Fruit fly (Drosophila melanogaster): ENCODE data around the gene CG13144.
A peak's percentile ranks its signal among the peaks of the same experiment; 100 is the strongest.

CG13144 gene

dm6 chr2L:10504895-10505294, 13.6 kb upstream of the CG13144 start (continued):
- TF ChIP-seq woc (GFP tag; optimal IDR thresholded peaks at IDR 0.05) = no peak
- TF ChIP-seq CG9705 (GFP tag; optimal IDR thresholded peaks at IDR 0.05) = no peak
- TF ChIP-seq brk (GFP tag; optimal IDR thresholded peaks at IDR 0.05) = no peak

DNA sequence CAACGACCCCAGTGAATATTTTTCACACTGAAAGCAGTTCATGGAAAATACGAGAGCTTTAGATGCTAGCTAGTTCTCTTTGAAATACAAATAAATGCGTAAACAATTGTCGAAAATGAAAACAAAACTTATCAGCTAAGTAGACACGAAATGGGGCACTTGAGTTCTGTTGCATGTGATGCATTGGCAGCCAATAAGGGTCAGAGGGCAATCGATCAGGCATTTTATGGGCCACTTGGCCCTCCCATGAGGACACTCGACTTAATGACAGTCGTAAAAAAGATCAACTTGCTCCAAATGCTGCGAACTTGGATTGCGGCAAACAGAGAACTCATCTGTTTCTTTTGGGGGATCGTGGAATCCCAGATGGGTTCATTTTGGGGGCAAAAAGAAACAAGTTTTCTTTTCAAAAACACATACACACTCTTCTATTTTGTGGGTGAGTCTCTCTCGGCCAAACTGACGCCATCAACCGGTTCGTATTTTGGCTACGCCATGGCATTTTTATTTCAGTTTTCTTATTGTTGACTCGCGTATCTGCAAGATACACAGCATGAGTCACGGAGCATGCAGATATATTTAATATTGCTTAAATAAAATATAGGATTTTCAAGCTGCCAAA, 12.2 kb upstream of the CG13144 start:
- no peak for TF ChIP-seq dl (GFP tag; optimal IDR thresholded peaks at IDR 0.05; ENCODE audit: insufficient read depth in 1 of 2, partially characterized antibody in 2 of 2)
- TF ChIP-seq Dfd (GFP tag; optimal IDR thresholded peaks at IDR 0.05) = no peak
- TF ChIP-seq OdsH (GFP tag; optimal IDR thresholded peaks at IDR 0.05) = no peak
- TF ChIP-seq Abd-B (GFP tag; optimal IDR thresholded peaks at IDR 0.05) = no peak
- no peak for TF ChIP-seq Hr83 (GFP tag; optimal IDR thresholded peaks at IDR 0.05; ENCODE audit: poor library complexity, severe bottlenecking)
- no peak for TF ChIP-seq brk (GFP tag; optimal IDR thresholded peaks at IDR 0.05)
- TF ChIP-seq dmrt93B (GFP tag; optimal IDR thresholded peaks at IDR 0.05) = no peak
- TF ChIP-seq Myc (optimal IDR thresholded peaks at IDR 0.05) = no peak
- TF ChIP-seq Mio (GFP tag; optimal IDR thresholded peaks at IDR 0.05) = no peak
- TF ChIP-seq usp (GFP tag; optimal IDR thresholded peaks at IDR 0.05) = no peak
- TF ChIP-seq h (GFP tag; optimal IDR thresholded peaks at IDR 0.05) = no peak
- no peak for TF ChIP-seq br (GFP tag; optimal IDR thresholded peaks at IDR 0.05)
- TF ChIP-seq dsf (GFP tag; optimal IDR thresholded peaks at IDR 0.05; ENCODE audit: borderline replicate concordance) = no peak
- TF ChIP-seq CrebA (GFP tag; optimal IDR thresholded peaks at IDR 0.05; ENCODE audit: borderline replicate concordance) = no peak
- no peak for TF ChIP-seq jim (GFP tag; optimal IDR thresholded peaks at IDR 0.05)
- TF ChIP-seq GATAd (GFP tag; optimal IDR thresholded peaks at IDR 0.05) = no peak

dm6 chr2L:10502862-10503261, 11.6 kb upstream of the CG13144 start:
- TF ChIP-seq pan (optimal IDR thresholded peaks at IDR 0.05) (no peak), Rel (GFP tag; optimal IDR thresholded peaks at IDR 0.05) (no peak), Rel (tag; optimal IDR thresholded peaks at IDR 0.05) (peak; percentile 78)

DNA sequence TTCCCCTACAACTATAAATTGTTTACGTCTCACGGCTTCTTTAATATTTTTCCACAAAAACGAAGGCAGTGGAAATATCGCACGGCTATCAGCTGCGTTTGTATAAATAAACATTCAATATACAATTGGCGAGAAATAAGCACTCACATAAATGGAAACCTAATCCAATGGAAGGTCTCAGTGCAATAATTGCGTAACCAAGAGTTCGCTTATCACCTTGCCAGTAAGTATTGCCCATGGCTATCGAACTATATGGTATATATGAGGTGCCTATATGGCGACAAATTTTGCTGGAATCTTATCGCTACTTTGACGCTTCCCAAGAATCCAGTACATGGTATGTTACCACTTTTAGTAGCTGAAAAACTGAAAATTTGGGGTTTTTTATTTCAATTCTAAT, 11.0 kb upstream of the CG13144 start:
- TF ChIP-seq woc (GFP tag; optimal IDR thresholded peaks at IDR 0.05) (no peak), CrebA (GFP tag; optimal IDR thresholded peaks at IDR 0.05; ENCODE audit: borderline replicate concordance) (no peak), Hr78 (GFP tag; optimal IDR thresholded peaks at IDR 0.05) (no peak), HLH106 (tag; optimal IDR thresholded peaks at IDR 0.05) (no peak), usp (GFP tag; optimal IDR thresholded peaks at IDR 0.05) (no peak), Sp1 (GFP tag; optimal IDR thresholded peaks at IDR 0.05) (no peak), brk (GFP tag; optimal IDR thresholded peaks at IDR 0.05) (no peak), dmrt93B (GFP tag; optimal IDR thresholded peaks at IDR 0.05) (no peak), CG32264 (GFP tag; optimal IDR thresholded peaks at IDR 0.05) (no peak), ey (GFP tag; optimal IDR thresholded peaks at IDR 0.05) (no peak), sage (GFP tag; optimal IDR thresholded peaks at IDR 0.05) (no peak), dl (GFP tag; optimal IDR thresholded peaks at IDR 0.05; ENCODE audit: insufficient read depth in 1 of 2, partially characterized antibody in 2 of 2) (no peak)

DNA sequence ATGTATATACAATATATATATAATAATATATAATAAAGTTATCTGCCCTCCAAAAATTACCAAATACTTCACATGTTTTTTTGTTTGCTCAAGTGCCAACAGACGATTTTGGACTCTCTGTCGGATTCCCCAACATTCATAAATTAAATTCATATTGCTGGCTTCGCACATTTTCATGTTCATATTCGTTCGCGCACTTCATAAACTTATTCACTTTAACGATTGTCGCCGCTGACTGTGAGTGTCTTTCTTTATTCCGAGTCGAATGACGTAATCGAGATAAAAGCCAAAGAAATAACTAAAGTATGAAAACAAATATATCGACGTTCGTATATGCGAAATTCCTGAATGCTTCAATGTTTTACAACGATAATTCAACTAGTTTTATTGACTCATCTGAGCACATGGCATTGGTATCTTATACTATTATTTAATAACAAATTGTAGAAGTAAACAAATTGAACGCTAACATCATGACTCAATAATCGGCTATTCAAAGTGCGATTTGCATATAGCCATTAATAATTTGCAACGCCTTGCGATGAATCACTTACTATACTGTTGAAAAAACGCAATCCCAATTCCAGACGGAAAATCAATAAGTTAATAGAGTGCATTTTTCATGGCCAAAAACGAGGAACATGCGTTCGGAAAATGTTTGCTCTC, 9.2 kb upstream of the CG13144 start:
- TF ChIP-seq sv (GFP tag; optimal IDR thresholded peaks at IDR 0.05) = no peak
- peak; percentile 6 for TF ChIP-seq Rel (GFP tag; optimal IDR thresholded peaks at IDR 0.05)
- TF ChIP-seq Rel (tag; optimal IDR thresholded peaks at IDR 0.05) = peak; percentile 78

dm6 chr2L:10499608-10500007, 8.4 kb upstream of the CG13144 start:
- TF ChIP-seq Myc (optimal IDR thresholded peaks at IDR 0.05) = no peak
- no peak for TF ChIP-seq fru (GFP tag; optimal IDR thresholded peaks at IDR 0.05)
- TF ChIP-seq sv (GFP tag; optimal IDR thresholded peaks at IDR 0.05) = no peak
- TF ChIP-seq psq (GFP tag; optimal IDR thresholded peaks at IDR 0.05) = no peak
- no peak for TF ChIP-seq HLH106 (tag; optimal IDR thresholded peaks at IDR 0.05)
- no peak for TF ChIP-seq ey (GFP tag; optimal IDR thresholded peaks at IDR 0.05)
- TF ChIP-seq tai (GFP tag; optimal IDR thresholded peaks at IDR 0.05) = no peak
- no peak for TF ChIP-seq h (GFP tag; optimal IDR thresholded peaks at IDR 0.05)
- TF ChIP-seq Dif (GFP tag; optimal IDR thresholded peaks at IDR 0.05; ENCODE audit: partially characterized antibody) = no peak
